Worm (Caenorhabditis elegans): Measurements from ENCODE around the gene K07C11.8.

Gene K07C11.8

DNA sequence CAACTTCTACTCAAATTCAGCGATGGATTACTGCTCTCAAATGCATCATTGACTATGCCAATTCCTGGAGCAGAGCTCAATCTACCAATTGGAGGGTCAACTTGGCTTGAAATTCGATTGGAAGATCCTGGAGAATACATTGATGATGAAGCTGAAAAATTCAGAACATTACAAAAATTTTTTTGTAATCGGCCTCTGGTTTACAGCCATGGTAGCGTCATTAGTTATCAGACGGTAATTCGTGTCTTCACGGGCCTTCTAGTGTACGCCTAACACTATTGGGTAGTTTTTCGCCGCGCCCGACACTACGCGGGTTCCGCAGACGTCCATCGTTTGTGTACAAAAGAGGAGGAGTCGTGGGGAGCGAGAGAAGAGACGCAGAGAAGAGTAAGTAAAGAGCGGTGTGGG is 11.0 kb upstream of the K07C11.8 start (continued):
- TF ChIP-seq ces-1 (GFP tag; optimal IDR thresholded peaks at IDR 0.05) (no peak), nhr-77 (tag; optimal IDR thresholded peaks at IDR 0.05) (peak; percentile 84), lin-35 (GFP tag; optimal IDR thresholded peaks at IDR 0.05) (peak; percentile 53 to 69), lir-3 (tag; optimal IDR thresholded peaks at IDR 0.05; ENCODE audit: poor library complexity) (peak; percentile 58), C16A3.4 (tag; optimal IDR thresholded peaks at IDR 0.05) (peak; percentile 66), mab-9 (GFP tag; IDR thresholded peaks at IDR 0.05) (no peak), grh-1 (GFP tag; IDR thresholded peaks at IDR 0.05) (peak; percentile 86), swsn-7 (tag; optimal IDR thresholded peaks at IDR 0.05) (peak; percentile 95), dsc-1 (tag; optimal IDR thresholded peaks at IDR 0.05) (peak; percentile 89), sptf-1 (tag; optimal IDR thresholded peaks at IDR 0.05) (no peak), irx-1 (tag; optimal IDR thresholded peaks at IDR 0.05) (peak; percentile 81), fkh-10 (GFP tag; optimal IDR thresholded peaks at IDR 0.05) (no peak), mef-2 (tag; optimal IDR thresholded peaks at IDR 0.05) (no peak), unc-98 (GFP tag; IDR thresholded peaks at IDR 0.05) (peak; percentile 50; the same call in 1 of the 2 replicates), lsy-2 (tag; optimal IDR thresholded peaks at IDR 0.05) (peak; percentile 58 to 78), tlp-1 (tag; optimal IDR thresholded peaks at IDR 0.05) (no peak), nhr-12 (tag; optimal IDR thresholded peaks at IDR 0.05) (no peak), pax-3 (tag; optimal IDR thresholded peaks at IDR 0.05) (peak; percentile 53), snu-23 (GFP tag; optimal IDR thresholded peaks at IDR 0.05) (peak; percentile 92), sup-37 (GFP tag; optimal IDR thresholded peaks at IDR 0.05) (peak; percentile 69), ceh-90 (tag; optimal IDR thresholded peaks at IDR 0.05) (no peak), nhr-76 (tag; optimal IDR thresholded peaks at IDR 0.05) (no peak), hlh-17 (GFP tag; optimal IDR thresholded peaks at IDR 0.05; ENCODE audit: borderline replicate concordance) (no peak), nhr-20 (tag; optimal IDR thresholded peaks at IDR 0.05) (peak; percentile 90), F16B12.6 (tag; optimal IDR thresholded peaks at IDR 0.05) (peak; percentile 22), skn-1 (tag; optimal IDR thresholded peaks at IDR 0.05) (peak; percentile 39), Y116A8C.19 (tag; optimal IDR thresholded peaks at IDR 0.05; ENCODE audit: borderline replicate concordance) (no peak), efl-1 (optimal IDR thresholded peaks at IDR 0.05) (peak; percentile 63 to 77), efl-1 (GFP tag; optimal IDR thresholded peaks at IDR 0.05 in 1 of 2) (peak; percentile 57 to 96), fkh-4 (tag; optimal IDR thresholded peaks at IDR 0.05; ENCODE audit: borderline replicate concordance) (peak; percentile 25), elt-3 (tag; optimal IDR thresholded peaks at IDR 0.05) (peak; percentile 8 to 46 (median 25)), unc-86 (tag; optimal IDR thresholded peaks at IDR 0.05) (peak; percentile 71), fkh-8 (tag; optimal IDR thresholded peaks at IDR 0.05) (peak; percentile 53), nhr-84 (tag; optimal IDR thresholded peaks at IDR 0.05) (no peak), hlh-4 (tag; optimal IDR thresholded peaks at IDR 0.05) (no peak), rnt-1 (tag; optimal IDR thresholded peaks at IDR 0.05) (peak; percentile 95), sox-4 (tag; optimal IDR thresholded peaks at IDR 0.05) (no peak), zag-1 (tag; optimal IDR thresholded peaks at IDR 0.05) (no peak), nhr-28 (tag; optimal IDR thresholded peaks at IDR 0.05) (no peak), nhr-237 (tag; optimal IDR thresholded peaks at IDR 0.05) (no peak), lin-13 (GFP tag; optimal IDR thresholded peaks at IDR 0.05) (peak; percentile 71), hpl-2 (GFP tag; optimal IDR thresholded peaks at IDR 0.05) (peak; percentile 36), nhr-19 (GFP tag; conservative IDR thresholded peaks at IDR 0.05) (peak; percentile 93), elt-2 (tag; optimal IDR thresholded peaks at IDR 0.05) (peak; percentile 88), tbx-2 (tag; optimal IDR thresholded peaks at IDR 0.05) (peak; percentile 84), ceh-63 (GFP tag; optimal IDR thresholded peaks at IDR 0.05) (no peak), aly-2 (tag; optimal IDR thresholded peaks at IDR 0.05) (peak; percentile 53), mep-1 (tag; optimal IDR thresholded peaks at IDR 0.05) (peak; percentile 79), unc-30 (tag; optimal IDR thresholded peaks at IDR 0.05) (no peak), unc-62 (GFP tag; optimal IDR thresholded peaks at IDR 0.05) (no peak), lin-15B (tag; optimal IDR thresholded peaks at IDR 0.05) (peak; percentile 42), ceh-82 (tag; optimal IDR thresholded peaks at IDR 0.05) (peak; percentile 75 to 90 (median 85)), C34B4.2 (tag; optimal IDR thresholded peaks at IDR 0.05) (no peak), lin-14 (GFP tag; optimal IDR thresholded peaks at IDR 0.05) (peak; percentile 89)
